Fruit fly (Drosophila melanogaster) whole organism, embryonic: ENCODE results near the gene CG43321.
A peak's percentile ranks its signal among the peaks of the same experiment; 100 is the strongest.

Experiments used
- CG10274 ChIP-seq: fragments of 200-800 bp; sonication (Bioruptor generic); optimal IDR thresholded peaks from 3 replicates; lab custom pipeline; 2017; ENCODE audit warnings: missing biosample characterization, mild to moderate bottlenecking, missing genetic modification characterization
- CG10431 ChIP-seq: fragments of 200-800 bp; sonication (Bioruptor generic); optimal IDR thresholded peaks from 3 replicates; lab custom pipeline; 2018; ENCODE audit warnings: missing biosample characterization, mild to moderate bottlenecking, missing genetic modification characterization
- CG11504 ChIP-seq: fragments of 200-800 bp; sonication (Bioruptor generic); optimal IDR thresholded peaks from 3 replicates; lab custom pipeline; 2019; ENCODE audit warnings: missing biosample characterization, mild to moderate bottlenecking, missing genetic modification characterization, moderate library complexity
- CG13123 ChIP-seq: fragments of 200-800 bp; sonication (Bioruptor generic); optimal IDR thresholded peaks from 2 replicates; lab custom pipeline; 2016; ENCODE audit warnings: missing biosample characterization, missing genetic modification characterization
- CG13424 ChIP-seq: fragments of 200-800 bp; sonication (Bioruptor generic); optimal IDR thresholded peaks from 2 replicates; lab custom pipeline; 2019; ENCODE audit warnings: missing biosample characterization, mild to moderate bottlenecking, missing genetic modification characterization, moderate library complexity
- CG14014 ChIP-seq: fragments of 200-800 bp; sonication (Bioruptor generic); IDR thresholded peaks from 2 replicates; pipeline ENCODE4 v1.3.6; 2022; ENCODE audit warnings: missing biosample characterization, missing genetic modification characterization
- CG14050 ChIP-seq: fragments of 200-800 bp; sonication (Bioruptor generic); IDR thresholded peaks from 3 replicates; pipeline ENCODE4 v1.3.6; 2022; ENCODE audit warnings: missing biosample characterization, missing genetic modification characterization
- CG1647 ChIP-seq: fragments of 200-800 bp; sonication (Bioruptor generic); optimal IDR thresholded peaks from 3 replicates; lab custom pipeline; 2016; ENCODE audit warnings: missing biosample characterization, missing genetic modification characterization
- CG17568 ChIP-seq: fragments of 200-800 bp; sonication (Bioruptor generic); optimal IDR thresholded peaks from 2 replicates; lab custom pipeline; 2018; ENCODE audit warnings: missing biosample characterization, mild to moderate bottlenecking, missing genetic modification characterization, moderate library complexity
- CG17612 ChIP-seq: fragments of 200-800 bp; sonication (Bioruptor generic); IDR thresholded peaks from 2 replicates; pipeline ENCODE4 v1.3.6; 2022; ENCODE audit warnings: missing biosample characterization, missing genetic modification characterization
- CG17802 ChIP-seq: fragments of 200-800 bp; sonication (Bioruptor generic); optimal IDR thresholded peaks from 2 replicates; lab custom pipeline; 2018; ENCODE audit warnings: missing biosample characterization, mild to moderate bottlenecking, missing genetic modification characterization, moderate library complexity
- CG32772 ChIP-seq: fragments of 200-800 bp; sonication (Bioruptor generic); IDR thresholded peaks from 2 replicates; pipeline ENCODE4 v1.3.6; 2022; ENCODE audit warnings: missing biosample characterization, missing genetic modification characterization
- CG3726 ChIP-seq: fragments of 200-800 bp; sonication (Bioruptor generic); IDR thresholded peaks from 3 replicates; pipeline ENCODE4, ENCODE4 v1.3.6; 2022; ENCODE audit warnings: missing biosample characterization, missing genetic modification characterization
- CG6254 ChIP-seq: fragments of 200-800 bp; sonication (Bioruptor generic); optimal IDR thresholded peaks from 3 replicates; lab custom pipeline; 2017; ENCODE audit warnings: mild to moderate bottlenecking, missing biosample characterization, missing genetic modification reagents, missing genetic modification characterization
- CG6272 ChIP-seq: fragments of 200-800 bp; sonication (Bioruptor generic); IDR thresholded peaks from 2 replicates; pipeline ENCODE4 v1.3.6; 2022; ENCODE audit warnings: missing biosample characterization, missing genetic modification characterization
- CG7987 ChIP-seq: fragments of 200-800 bp; sonication (Bioruptor generic); optimal IDR thresholded peaks from 2 replicates; lab custom pipeline; 2018; ENCODE audit warnings: missing biosample characterization, mild to moderate bottlenecking, missing genetic modification characterization, moderate library complexity
- Dbx ChIP-seq: fragments of 200-800 bp; sonication (Bioruptor generic); IDR thresholded peaks from 3 replicates; pipeline ENCODE4 v1.3.6; 2022; ENCODE audit warnings: missing biosample characterization, missing genetic modification characterization
- ERR ChIP-seq: fragments of 200-800 bp; sonication (Bioruptor generic); optimal IDR thresholded peaks from 2 replicates; lab custom pipeline; 2016; ENCODE audit warnings: missing biosample characterization, missing genetic modification characterization
- Eip74EF ChIP-seq, 2 experiments: fragments of 200-800 bp in 1 of 2; fragments of >200 bp in 1 of 2; sonication (Bioruptor generic) in 1 of 2; optimal IDR thresholded peaks; 2 replicates each; lab custom pipeline; 2017 to 2019; ENCODE audit warnings: missing biosample characterization in 2 of 2, missing genetic modification characterization in 2 of 2, mild to moderate bottlenecking in 1 of 2, moderate library complexity in 1 of 2
- Hey ChIP-seq: fragments of 200-800 bp; sonication (Bioruptor generic); optimal IDR thresholded peaks from 3 replicates; lab custom pipeline; 2018; ENCODE audit warnings: missing biosample characterization, mild to moderate bottlenecking, missing genetic modification characterization
- Hr51 ChIP-seq, 2 experiments: fragments of 200-800 bp; sonication (Bioruptor generic); optimal IDR thresholded peaks; 2 replicates in 1 of 2; 3 replicates in 1 of 2; lab custom pipeline; 2016 to 2018; ENCODE audit warnings: missing biosample characterization in 2 of 2, missing genetic modification characterization in 2 of 2, mild to moderate bottlenecking in 1 of 2, moderate library complexity in 1 of 2
- Lhr ChIP-seq: fragments of 200-800 bp; sonication (Bioruptor generic); optimal IDR thresholded peaks from 3 replicates; lab custom pipeline; 2017; ENCODE audit warnings: mild to moderate bottlenecking, missing biosample characterization, missing genetic modification reagents, missing genetic modification characterization
- MBD-R2 ChIP-seq: fragments of 200-800 bp; sonication (Bioruptor generic); IDR thresholded peaks from 2 replicates; pipeline ENCODE4 v1.3.6; 2022; ENCODE audit warnings: missing biosample characterization, missing genetic modification characterization
- Mrtf ChIP-seq: fragments of 200-800 bp; sonication (Bioruptor generic); IDR thresholded peaks from 3 replicates; pipeline ENCODE4 v1.3.6; 2022; ENCODE audit warnings: missing biosample characterization, missing genetic modification characterization
- PHDP ChIP-seq: fragments of 200-800 bp; sonication (Bioruptor generic); optimal IDR thresholded peaks from 3 replicates; lab custom pipeline; 2018; ENCODE audit warnings: missing biosample characterization, mild to moderate bottlenecking, missing genetic modification characterization, moderate library complexity
- Rfx ChIP-seq: fragments of 200-800 bp; sonication (Bioruptor generic); IDR thresholded peaks from 2 replicates; pipeline ENCODE4 v1.3.6; 2022; ENCODE audit warnings: missing biosample characterization, missing genetic modification characterization
- Rx ChIP-seq: fragments of 200-800 bp; sonication (Bioruptor generic); IDR thresholded peaks from 2 replicates; pipeline ENCODE4 v1.3.6; 2022; ENCODE audit warnings: missing biosample characterization, missing genetic modification characterization
- al ChIP-seq: fragments of 200-800 bp; sonication (Bioruptor generic); IDR thresholded peaks from 2 replicates; pipeline ENCODE4 v1.3.6; 2022; ENCODE audit warnings: missing biosample characterization, missing genetic modification characterization
- ase ChIP-seq: fragments of 200-800 bp; sonication (Bioruptor generic); IDR thresholded peaks from 3 replicates; pipeline ENCODE4 v1.3.6; 2022; ENCODE audit warnings: missing biosample characterization, missing genetic modification characterization
- cato ChIP-seq: fragments of 200-800 bp; sonication (Bioruptor generic); optimal IDR thresholded peaks from 2 replicates; lab custom pipeline; 2016; ENCODE audit warnings: missing biosample characterization, missing genetic modification characterization, borderline replicate concordance
- chinmo ChIP-seq: fragments of 200-800 bp; sonication (Bioruptor generic); IDR thresholded peaks from 4 replicates; pipeline ENCODE4 v1.3.6; 2022; ENCODE audit warnings: missing biosample characterization, missing genetic modification characterization; ENCODE audit not compliant: partially characterized antibody
- ci ChIP-seq: fragments of 200-800 bp; sonication (Bioruptor generic); IDR thresholded peaks from 3 replicates; pipeline ENCODE4 v1.3.6; 2022; ENCODE audit warnings: missing biosample characterization, missing genetic modification characterization
- crp ChIP-seq, 2 experiments: fragments of 200-800 bp; sonication (Bioruptor generic); optimal IDR thresholded peaks; 2 replicates in 1 of 2; 3 replicates in 1 of 2; lab custom pipeline; 2017; ENCODE audit warnings: missing biosample characterization in 2 of 2, missing genetic modification characterization in 2 of 2, mild to moderate bottlenecking in 1 of 2, moderate library complexity in 1 of 2
- dati ChIP-seq: fragments of 200-800 bp; sonication (Bioruptor generic); IDR thresholded peaks from 2 replicates; pipeline ENCODE4 v1.3.6; 2022; ENCODE audit warnings: missing biosample characterization, missing genetic modification characterization
- eyg ChIP-seq: fragments of 200-800 bp; sonication (Bioruptor generic); optimal IDR thresholded peaks from 3 replicates; lab custom pipeline; 2016; ENCODE audit warnings: missing biosample characterization, missing genetic modification characterization
- fd3F ChIP-seq: fragments of 200-800 bp; sonication (Bioruptor generic); optimal IDR thresholded peaks from 2 replicates; lab custom pipeline; 2018; ENCODE audit warnings: missing biosample characterization, mild to moderate bottlenecking, missing genetic modification characterization, moderate library complexity
- fd96Cb ChIP-seq: fragments of 200-800 bp; sonication (Bioruptor generic); optimal IDR thresholded peaks from 2 replicates; lab custom pipeline; 2018; ENCODE audit warnings: missing biosample characterization, mild to moderate bottlenecking, missing genetic modification characterization, moderate library complexity
- gt ChIP-seq: fragments of 200-800 bp; sonication (Bioruptor generic); IDR thresholded peaks from 2 replicates; pipeline ENCODE4 v1.3.6; 2022; ENCODE audit warnings: missing biosample characterization, missing genetic modification characterization
- ham ChIP-seq: fragments of 200-800 bp; sonication (Bioruptor generic); IDR thresholded peaks from 2 replicates; pipeline ENCODE4 v1.3.6; 2022; ENCODE audit warnings: missing biosample characterization, missing genetic modification characterization
- jumu ChIP-seq: fragments of 200-800 bp; sonication (Bioruptor generic); optimal IDR thresholded peaks from 3 replicates; lab custom pipeline; 2016; ENCODE audit warnings: missing biosample characterization, missing genetic modification characterization
- kah ChIP-seq: fragments of 200-800 bp; sonication (Bioruptor generic); optimal IDR thresholded peaks from 2 replicates; lab custom pipeline; 2018; ENCODE audit warnings: missing biosample characterization, mild to moderate bottlenecking, missing genetic modification characterization
- lilli ChIP-seq: fragments of 200-800 bp; sonication (Bioruptor generic); optimal IDR thresholded peaks from 3 replicates; lab custom pipeline; 2016; ENCODE audit warnings: missing biosample characterization, missing genetic modification characterization
- oc ChIP-seq: fragments of 200-800 bp; sonication (Bioruptor generic); optimal IDR thresholded peaks from 2 replicates; lab custom pipeline; 2018; ENCODE audit warnings: missing biosample characterization, mild to moderate bottlenecking, missing genetic modification characterization, moderate library complexity
- onecut ChIP-seq: fragments of 200-800 bp; sonication (Bioruptor generic); IDR thresholded peaks from 2 replicates; pipeline ENCODE4 v1.3.6; 2022; ENCODE audit warnings: missing biosample characterization, missing genetic modification characterization
- pita ChIP-seq: fragments of 200-800 bp; sonication (Bioruptor generic); optimal IDR thresholded peaks from 2 replicates; lab custom pipeline; 2017; ENCODE audit warnings: missing biosample characterization, mild to moderate bottlenecking, missing genetic modification characterization
- salm ChIP-seq: fragments of 200-800 bp; sonication (Bioruptor generic); optimal IDR thresholded peaks from 2 replicates; lab custom pipeline; 2018; ENCODE audit warnings: missing biosample characterization, mild to moderate bottlenecking, missing genetic modification characterization
- sqz ChIP-seq: fragments of 200-800 bp; sonication (Bioruptor generic); optimal IDR thresholded peaks from 3 replicates; lab custom pipeline; 2018; ENCODE audit warnings: missing biosample characterization, mild to moderate bottlenecking, missing genetic modification characterization
- trem ChIP-seq: fragments of 200-800 bp; optimal IDR thresholded peaks from 3 replicates; lab custom pipeline; 2019; ENCODE audit warnings: missing biosample characterization, mild to moderate bottlenecking, missing genetic modification characterization, moderate library complexity
- wdn ChIP-seq: fragments of 200-800 bp; sonication (Bioruptor generic); IDR thresholded peaks from 2 replicates; pipeline ENCODE4 v1.3.6; 2022; ENCODE audit warnings: missing biosample characterization, missing genetic modification characterization
- zfh2 ChIP-seq: fragments of 200-800 bp; sonication (Bioruptor generic); optimal IDR thresholded peaks from 2 replicates; lab custom pipeline; 2016; ENCODE audit warnings: missing biosample characterization, missing genetic modification characterization

The CG43321 gene

dm6 chr2L:7033100-7033675, 21.1 kb downstream of the CG43321 start (continued):
- TF ChIP-seq eyg, result peak; percentile 25
- TF ChIP-seq Mrtf (GFP tag; lab: Robert Waterston, UW), result no peak
- peak; percentile 50 for TF ChIP-seq sqz
- peak; percentile 69 for TF ChIP-seq lilli
- no peak for TF ChIP-seq CG10431 (GFP tag; lab: Kevin White, UChicago)
- TF ChIP-seq CG17568 (GFP tag; lab: Kevin White, UChicago), result peak; percentile 8
- TF ChIP-seq CG1647 (GFP tag; lab: Kevin White, UChicago), result no peak
- TF ChIP-seq Dbx, result peak; percentile 34; the same call in 1 of the 3 replicates
- TF ChIP-seq onecut, result peak; percentile 82
- no peak for TF ChIP-seq salm
- TF ChIP-seq crp (GFP tag; optimal IDR thresholded peaks at IDR 0.05; lab: Kevin White, UChicago), result no peak
- no peak for TF ChIP-seq ham (GFP tag; lab: Robert Waterston, UW)
- TF ChIP-seq chinmo (GFP tag; lab: Robert Waterston, UW), result peak; percentile 92
- peak; percentile 17 for TF ChIP-seq kah (GFP tag; lab: Kevin White, UChicago)
- peak; percentile 50; the same call in 1 of the 3 replicates for TF ChIP-seq ase (GFP tag; lab: Robert Waterston, UW)
- TF ChIP-seq CG11504 (tag; lab: Kevin White, UChicago), result no peak
- TF ChIP-seq CG14014 (GFP tag; lab: Robert Waterston, UW), result peak; percentile 47; the same call in 1 of the 2 replicates
- TF ChIP-seq pita, result no peak
- peak; percentile 12 for TF ChIP-seq CG7987 (GFP tag; lab: Kevin White, UChicago)
- no peak for TF ChIP-seq trem
- no peak for TF ChIP-seq PHDP
- TF ChIP-seq CG17802 (tag; lab: Kevin White, UChicago), result no peak
- TF ChIP-seq MBD-R2 (GFP tag; lab: Robert Waterston, UW), result 0 out of 2 replicates have a peak, but pooled peaks have one; percentile 31
- no peak for TF ChIP-seq CG10274 (GFP tag; lab: Kevin White, UChicago)
- no peak for TF ChIP-seq dati (GFP tag; lab: Robert Waterston, UW)
- peak; percentile 62 for TF ChIP-seq Rfx (GFP tag; lab: Robert Waterston, UW)
- no peak for TF ChIP-seq CG3726 (GFP tag; lab: Robert Waterston, UW)
- peak; percentile 24 for TF ChIP-seq CG13424 (tag; lab: Kevin White, UChicago)
- no peak for TF ChIP-seq wdn (GFP tag; lab: Robert Waterston, UW)
- TF ChIP-seq fd3F (GFP tag; lab: Kevin White, UChicago), result no peak
- no peak for TF ChIP-seq al
- peak; percentile 32 for TF ChIP-seq ERR (GFP tag; lab: Kevin White, UChicago)
- peak; percentile 19; the same call in 1 of the 3 replicates for TF ChIP-seq ci
- TF ChIP-seq Rx, result no peak
- TF ChIP-seq oc, result no peak
- TF ChIP-seq Eip74EF (GFP tag; optimal IDR thresholded peaks at IDR 0.05; lab: Kevin White, UChicago), result peak in 1 of 2 experiments; percentile 31
- peak; percentile 40 for TF ChIP-seq jumu (GFP tag; lab: Kevin White, UChicago)
- TF ChIP-seq Lhr, result no peak
- no peak for TF ChIP-seq CG6254 (GFP tag; lab: Kevin White, UChicago)
- TF ChIP-seq CG17612 (GFP tag; lab: Robert Waterston, UW), result no peak
- no peak for TF ChIP-seq cato (GFP tag; lab: Kevin White, UChicago)
- no peak for TF ChIP-seq gt (GFP tag; lab: Robert Waterston, UW)
- peak; percentile 1 for TF ChIP-seq CG13123 (GFP tag; lab: Kevin White, UChicago)
- peak in 1 of 2 experiments; percentile 34 for TF ChIP-seq Hr51 (GFP tag; optimal IDR thresholded peaks at IDR 0.05; lab: Kevin White, UChicago)
- TF ChIP-seq zfh2 (GFP tag; lab: Kevin White, UChicago), result peak; percentile 1
- no peak for TF ChIP-seq Hey (tag; lab: Kevin White, UChicago)
- TF ChIP-seq CG14050, result no peak
- TF ChIP-seq CG6272 (GFP tag; lab: Robert Waterston, UW), result no peak
- no peak for TF ChIP-seq CG32772 (GFP tag; lab: Robert Waterston, UW)
- TF ChIP-seq fd96Cb (tag; lab: Kevin White, UChicago), result no peak
